Fruit fly (Drosophila melanogaster) whole organism, embryonic: Measurements from ENCODE around the gene Lon.

ENCODE experiments used
- Antp ChIP-seq: fragments of 200-800 bp; sonication (Bioruptor generic); optimal IDR thresholded peaks from 3 replicates; lab custom pipeline; 2016; ENCODE audit warnings: missing biosample characterization, missing genetic modification characterization
- Atf-2 ChIP-seq: fragments of 200-800 bp; sonication (Bioruptor generic); optimal IDR thresholded peaks from 2 replicates; lab custom pipeline; 2016; ENCODE audit warnings: missing biosample characterization, missing genetic modification characterization
- BtbVII ChIP-seq: fragments of 200-800 bp; sonication (Bioruptor generic); optimal IDR thresholded peaks from 3 replicates; lab custom pipeline; 2017; ENCODE audit warnings: missing biosample characterization, mild to moderate bottlenecking, missing genetic modification characterization
- CG1024 ChIP-seq: fragments of 200-800 bp; sonication (Bioruptor generic); IDR thresholded peaks from 2 replicates; pipeline ENCODE4 v1.3.6; 2022; ENCODE audit warnings: missing biosample characterization, missing genetic modification characterization
- CG10267 ChIP-seq: fragments of 200-800 bp; sonication (Bioruptor generic); optimal IDR thresholded peaks from 2 replicates; lab custom pipeline; 2018; ENCODE audit warnings: missing biosample characterization, mild to moderate bottlenecking, missing genetic modification characterization, moderate library complexity
- CG11085 ChIP-seq: fragments of 200-800 bp; sonication (Bioruptor generic); IDR thresholded peaks from 2 replicates; pipeline ENCODE4 v1.3.6; 2022; ENCODE audit warnings: missing biosample characterization, missing genetic modification characterization
- CG12219 ChIP-seq: fragments of 200-800 bp; sonication (Bioruptor generic); optimal IDR thresholded peaks from 3 replicates; lab custom pipeline; 2018; ENCODE audit warnings: missing biosample characterization, mild to moderate bottlenecking, missing genetic modification characterization
- CG12942 ChIP-seq: fragments of 200-800 bp; sonication (Bioruptor generic); optimal IDR thresholded peaks from 3 replicates; lab custom pipeline; 2016; ENCODE audit warnings: missing biosample characterization, missing genetic modification characterization
- CG13296 ChIP-seq: fragments of 200-800 bp; sonication (Bioruptor generic); optimal IDR thresholded peaks from 3 replicates; lab custom pipeline; 2018; ENCODE audit warnings: missing biosample characterization, mild to moderate bottlenecking, missing genetic modification characterization
- CG13894 ChIP-seq: fragments of 200-800 bp; sonication (Bioruptor generic); optimal IDR thresholded peaks from 3 replicates; lab custom pipeline; 2018; ENCODE audit warnings: missing biosample characterization, mild to moderate bottlenecking, missing genetic modification characterization, moderate library complexity
- CG15269 ChIP-seq: fragments of 200-800 bp; sonication (Bioruptor generic); optimal IDR thresholded peaks from 2 replicates; lab custom pipeline; 2018; ENCODE audit warnings: missing biosample characterization, mild to moderate bottlenecking, missing genetic modification characterization, moderate library complexity
- CG1603 ChIP-seq: fragments of 200-800 bp; sonication (Bioruptor generic); optimal IDR thresholded peaks from 2 replicates; lab custom pipeline; 2019; ENCODE audit warnings: missing biosample characterization, mild to moderate bottlenecking, missing genetic modification characterization, moderate library complexity
- CG16813 ChIP-seq: fragments of 200-800 bp; sonication (Bioruptor generic); IDR thresholded peaks from 3 replicates; pipeline ENCODE4 v1.3.6; 2022; ENCODE audit warnings: missing biosample characterization, missing genetic modification characterization; ENCODE audit not compliant: partially characterized antibody
- CG16863 ChIP-seq: fragments of 200-800 bp; sonication (Bioruptor generic); optimal IDR thresholded peaks from 3 replicates; lab custom pipeline; 2016; ENCODE audit warnings: missing biosample characterization, missing genetic modification characterization
- CG17359 ChIP-seq: fragments of 200-800 bp; sonication (Bioruptor generic); optimal IDR thresholded peaks from 3 replicates; lab custom pipeline; 2018; ENCODE audit warnings: missing biosample characterization, mild to moderate bottlenecking, missing genetic modification characterization, moderate library complexity
- CG17802 ChIP-seq: fragments of 200-800 bp; sonication (Bioruptor generic); optimal IDR thresholded peaks from 2 replicates; lab custom pipeline; 2018; ENCODE audit warnings: missing biosample characterization, mild to moderate bottlenecking, missing genetic modification characterization, moderate library complexity
- CG17829 ChIP-seq: fragments of 200-800 bp; optimal IDR thresholded peaks from 2 replicates; lab custom pipeline; 2019; ENCODE audit warnings: missing biosample characterization, mild to moderate bottlenecking, missing genetic modification characterization, moderate library complexity
- CG18262 ChIP-seq: fragments of 200-800 bp; optimal IDR thresholded peaks from 3 replicates; lab custom pipeline; 2019; ENCODE audit warnings: missing biosample characterization, mild to moderate bottlenecking, missing genetic modification characterization, moderate library complexity
- CG18764 ChIP-seq: fragments of 200-800 bp; sonication (Bioruptor generic); optimal IDR thresholded peaks from 3 replicates; lab custom pipeline; 2016; ENCODE audit warnings: missing biosample characterization, missing genetic modification characterization
- CG30431 ChIP-seq: fragments of 200-800 bp; sonication (Bioruptor generic); optimal IDR thresholded peaks from 2 replicates; lab custom pipeline; 2017; ENCODE audit warnings: missing biosample characterization, missing genetic modification characterization
- CG34376 ChIP-seq: fragments of 200-800 bp; sonication (Bioruptor generic); optimal IDR thresholded peaks from 2 replicates; lab custom pipeline; 2018; ENCODE audit warnings: missing biosample characterization, mild to moderate bottlenecking, missing genetic modification characterization
- CG4854 ChIP-seq: fragments of 200-800 bp; sonication (Bioruptor generic); optimal IDR thresholded peaks from 2 replicates; lab custom pipeline; 2016; ENCODE audit warnings: missing biosample characterization, missing genetic modification characterization, inconsistent platforms
- CG5953 ChIP-seq: fragments of 200-800 bp; sonication (Bioruptor generic); IDR thresholded peaks from 2 replicates; pipeline ENCODE4 v1.3.6; 2022; ENCODE audit warnings: missing biosample characterization, missing genetic modification characterization
- CG6813 ChIP-seq: fragments of 200-800 bp; sonication (Bioruptor generic); optimal IDR thresholded peaks from 2 replicates; lab custom pipeline; 2017; ENCODE audit warnings: missing biosample characterization, missing genetic modification characterization, mild to moderate bottlenecking, moderate library complexity, missing genetic modification reagents
- CG7271 ChIP-seq: fragments of 200-800 bp; sonication (Bioruptor generic); optimal IDR thresholded peaks from 2 replicates; lab custom pipeline; 2018; ENCODE audit warnings: missing biosample characterization, mild to moderate bottlenecking, missing genetic modification characterization, moderate library complexity
- CG7357 ChIP-seq: fragments of 200-800 bp; sonication (Bioruptor generic); IDR thresholded peaks from 3 replicates; pipeline ENCODE4 v1.3.6; 2022; ENCODE audit warnings: missing biosample characterization, missing genetic modification characterization
- CG7987 ChIP-seq: fragments of 200-800 bp; sonication (Bioruptor generic); optimal IDR thresholded peaks from 2 replicates; lab custom pipeline; 2018; ENCODE audit warnings: missing biosample characterization, mild to moderate bottlenecking, missing genetic modification characterization, moderate library complexity
- CG9797 ChIP-seq: fragments of 200-800 bp; sonication (Bioruptor generic); optimal IDR thresholded peaks from 3 replicates; lab custom pipeline; 2018; ENCODE audit warnings: missing biosample characterization, mild to moderate bottlenecking, missing genetic modification characterization
- Dek ChIP-seq: fragments of 200-800 bp; sonication (Bioruptor generic); optimal IDR thresholded peaks from 3 replicates; lab custom pipeline; 2019; ENCODE audit warnings: missing biosample characterization, mild to moderate bottlenecking, missing genetic modification characterization, moderate library complexity
- GATAe ChIP-seq: fragments of 200-800 bp; sonication (Bioruptor generic); conservative IDR thresholded peaks from 2 replicates; pipeline ENCODE4 v1.3.6; 2022; ENCODE audit warnings: missing biosample characterization, missing genetic modification characterization
- HmgD ChIP-seq: fragments of 200-800 bp; sonication (Bioruptor generic); optimal IDR thresholded peaks from 3 replicates; lab custom pipeline; 2016; ENCODE audit warnings: missing biosample characterization, missing genetic modification characterization
- Nf-YB ChIP-seq: fragments of 200-800 bp; sonication (Bioruptor generic); optimal IDR thresholded peaks from 3 replicates; lab custom pipeline; 2019; ENCODE audit warnings: missing biosample characterization, mild to moderate bottlenecking, missing genetic modification characterization, moderate library complexity
- Ravus ChIP-seq: fragments of 200-800 bp; sonication (Bioruptor generic); IDR thresholded peaks from 2 replicates; pipeline ENCODE4 v1.3.6; 2022; ENCODE audit warnings: missing biosample characterization, missing genetic modification characterization
- Sry-δ ChIP-seq: fragments of 200-800 bp; sonication (Bioruptor generic); optimal IDR thresholded peaks from 2 replicates; lab custom pipeline; 2016; ENCODE audit warnings: missing biosample characterization, missing genetic modification characterization
- Xbp1 ChIP-seq: fragments of 200-800 bp; sonication (Bioruptor generic); optimal IDR thresholded peaks from 3 replicates; lab custom pipeline; 2016; ENCODE audit warnings: missing biosample characterization, mild to moderate bottlenecking, missing genetic modification characterization
- Xrp1 ChIP-seq: fragments of 200-800 bp; sonication (Bioruptor generic); IDR thresholded peaks from 2 replicates; pipeline ENCODE4 v1.3.6; 2022; ENCODE audit warnings: missing biosample characterization, missing genetic modification characterization
- ash1 ChIP-seq: fragments of 200-800 bp; sonication (Bioruptor generic); optimal IDR thresholded peaks from 2 replicates; lab custom pipeline; 2018; ENCODE audit warnings: missing biosample characterization, mild to moderate bottlenecking, missing genetic modification characterization
- ci ChIP-seq: fragments of 200-800 bp; sonication (Bioruptor generic); IDR thresholded peaks from 3 replicates; pipeline ENCODE4 v1.3.6; 2022; ENCODE audit warnings: missing biosample characterization, missing genetic modification characterization
- fd64A ChIP-seq: fragments of 200-800 bp; sonication (Bioruptor generic); optimal IDR thresholded peaks from 3 replicates; lab custom pipeline; 2018; ENCODE audit warnings: missing biosample characterization, mild to moderate bottlenecking, missing genetic modification characterization
- grn ChIP-seq: fragments of 200-800 bp; sonication (Bioruptor generic); optimal IDR thresholded peaks from 3 replicates; lab custom pipeline; 2017; ENCODE audit warnings: missing biosample characterization, missing genetic modification characterization
- kni ChIP-seq: fragments of 200-800 bp; sonication (Bioruptor generic); optimal IDR thresholded peaks from 3 replicates; lab custom pipeline; 2017; ENCODE audit warnings: mild to moderate bottlenecking, missing biosample characterization, missing genetic modification reagents, missing genetic modification characterization
- lbe ChIP-seq: fragments of 200-800 bp; sonication (Bioruptor generic); optimal IDR thresholded peaks from 2 replicates; lab custom pipeline; 2016; ENCODE audit warnings: missing biosample characterization, mild to moderate bottlenecking, missing genetic modification characterization
- pan ChIP-seq, 4 experiments: fragments of >200 bp in 3 of 4; fragments of 200-800 bp in 1 of 4; sonication (Bioruptor generic) in 1 of 4; optimal IDR thresholded peaks in 3 of 4; IDR thresholded peaks in 1 of 4; 2 replicates each; pipeline versions ENCODE4 v1.3.6 to Lab custom; 2017 to 2022; ENCODE audit warnings: missing biosample characterization in 2 of 4, missing genetic modification characterization in 2 of 4, mixed read lengths in 1 of 4
- row ChIP-seq: fragments of 200-800 bp; sonication (Bioruptor generic); IDR thresholded peaks from 3 replicates; pipeline ENCODE4 v1.3.6; 2022; ENCODE audit warnings: missing biosample characterization, missing genetic modification characterization
- sc ChIP-seq, 3 experiments: fragments of >200 bp in 2 of 3; fragments of 200-800 bp in 1 of 3; sonication (Bioruptor generic) in 1 of 3; optimal IDR thresholded peaks; 2 replicates in 2 of 3; 3 replicates in 1 of 3; lab custom pipeline; 2017; ENCODE audit warnings: mild to moderate bottlenecking in 1 of 3, missing biosample characterization in 1 of 3, missing genetic modification characterization in 1 of 3, missing genetic modification reagents in 1 of 3
- sd ChIP-seq: fragments of 200-800 bp; sonication (Bioruptor generic); optimal IDR thresholded peaks from 3 replicates; lab custom pipeline; 2018; ENCODE audit warnings: missing biosample characterization, mild to moderate bottlenecking, missing genetic modification characterization, moderate library complexity
- twi ChIP-seq: fragments of 200-800 bp; optimal IDR thresholded peaks from 2 replicates; lab custom pipeline; 2019; ENCODE audit warnings: missing biosample characterization, mild to moderate bottlenecking, missing genetic modification characterization, moderate library complexity
- tx ChIP-seq: fragments of 200-800 bp; sonication (Bioruptor generic); optimal IDR thresholded peaks from 2 replicates; lab custom pipeline; 2016; ENCODE audit warnings: missing biosample characterization, missing genetic modification characterization
- vfl ChIP-seq: fragments of 200-800 bp; sonication (Bioruptor generic); optimal IDR thresholded peaks from 2 replicates; lab custom pipeline; 2016; ENCODE audit warnings: missing biosample characterization, missing genetic modification characterization
- zfh1 ChIP-seq: fragments of 200-800 bp; sonication (Bioruptor generic); IDR thresholded peaks from 3 replicates; pipeline ENCODE4 v1.3.6; 2022; ENCODE audit warnings: missing biosample characterization, missing genetic modification characterization

The Lon gene

dm6 chr3L:19630701-19631100, 18.7 kb upstream of the Lon start (continued):
- TF ChIP-seq CG18262 (tag; lab: Kevin White, UChicago), result no peak
- no peak for TF ChIP-seq Sry-δ (GFP tag; lab: Kevin White, UChicago)
- no peak for TF ChIP-seq CG17829 (tag; lab: Kevin White, UChicago)
- TF ChIP-seq CG1603 (tag; lab: Kevin White, UChicago), result no peak
- TF ChIP-seq CG1024 (GFP tag; lab: Robert Waterston, UW), result no peak
- no peak for TF ChIP-seq CG7271 (tag; lab: Kevin White, UChicago)
- no peak for TF ChIP-seq CG17802
- no peak for TF ChIP-seq Xbp1 (GFP tag; lab: Kevin White, UChicago)
- TF ChIP-seq sd, result no peak
- TF ChIP-seq CG4854 (GFP tag; lab: Kevin White, UChicago), result no peak
- TF ChIP-seq CG7357 (GFP tag; lab: Robert Waterston, UW), result no peak
- no peak for TF ChIP-seq Ravus
- TF ChIP-seq CG15269 (tag; lab: Kevin White, UChicago), result no peak
- no peak for TF ChIP-seq CG12942
- TF ChIP-seq CG12219 (GFP tag; lab: Kevin White, UChicago), result no peak
- TF ChIP-seq lbe, result no peak
- no peak for TF ChIP-seq ash1 (GFP tag; lab: Kevin White, UChicago)
- TF ChIP-seq CG16863, result no peak
- no peak for TF ChIP-seq CG7987 (GFP tag; lab: Kevin White, UChicago)
- TF ChIP-seq Antp, result no peak
- no peak for TF ChIP-seq ci (GFP tag; lab: Robert Waterston, UW)
- TF ChIP-seq CG17359 (tag; lab: Kevin White, UChicago), result no peak
- TF ChIP-seq CG13894 (tag; lab: Kevin White, UChicago), result no peak
- TF ChIP-seq grn, result no peak
- no peak for TF ChIP-seq CG6813 (GFP tag; lab: Kevin White, UChicago)
- TF ChIP-seq pan (optimal IDR thresholded peaks at IDR 0.05; lab: Kevin White, UChicago), result no peak
- TF ChIP-seq pan (GFP tag; optimal IDR thresholded peaks at IDR 0.05 in 1 of 2, IDR thresholded peaks at IDR 0.05 in 1 of 2), result peak in 1 of 2 experiments; percentile 31
- no peak for TF ChIP-seq BtbVII (GFP tag; lab: Kevin White, UChicago)
- no peak for TF ChIP-seq CG10267 (tag; lab: Kevin White, UChicago)
- TF ChIP-seq twi (tag; lab: Kevin White, UChicago), result no peak
- TF ChIP-seq row (GFP tag; lab: Robert Waterston, UW), result peak; percentile 43; the same call in 2 of the 3 replicates
- TF ChIP-seq Atf-2, result no peak
- TF ChIP-seq CG18764 (GFP tag; lab: Kevin White, UChicago), result no peak
- TF ChIP-seq CG5953 (GFP tag; lab: Robert Waterston, UW), result no peak
- peak; percentile 64 for TF ChIP-seq CG34376
- TF ChIP-seq Dek, result no peak
- TF ChIP-seq CG13296 (GFP tag; lab: Kevin White, UChicago), result no peak
- TF ChIP-seq Xrp1 (GFP tag; lab: Robert Waterston, UW), result 0 out of 2 replicates have a peak, but pooled peaks have one; percentile 18
- TF ChIP-seq vfl (GFP tag; lab: Kevin White, UChicago), result no peak
- TF ChIP-seq kni (GFP tag; lab: Kevin White, UChicago), result no peak
- no peak for TF ChIP-seq CG11085 (GFP tag; lab: Robert Waterston, UW)
- TF ChIP-seq CG30431, result no peak
- no peak for TF ChIP-seq sc (optimal IDR thresholded peaks at IDR 0.05; lab: Kevin White, UChicago)
- TF ChIP-seq sc (GFP tag; optimal IDR thresholded peaks at IDR 0.05; lab: Kevin White, UChicago), result no peak
- TF ChIP-seq fd64A (GFP tag; lab: Kevin White, UChicago), result no peak
- no peak for TF ChIP-seq tx
- no peak for TF ChIP-seq HmgD (GFP tag; lab: Kevin White, UChicago)
- TF ChIP-seq CG16813 (GFP tag; lab: Robert Waterston, UW), result no peak
- peak; percentile 93 for TF ChIP-seq GATAe
- TF ChIP-seq zfh1 (GFP tag; lab: Robert Waterston, UW), result no peak
- no peak for TF ChIP-seq Nf-YB (GFP tag; lab: Kevin White, UChicago)
- TF ChIP-seq CG9797 (GFP tag; lab: Kevin White, UChicago), result no peak
